Worm (Caenorhabditis elegans) whole organism, L4 larva: Measurements from ENCODE around the gene cah-2.

Source experiments
- F37D6.2 ChIP-seq: sonication (generic microtip); optimal IDR thresholded peaks from 2 replicates; lab custom pipeline; 2016; ENCODE audit warnings: mild to moderate bottlenecking, missing genetic modification characterization, missing compliant biosample characterization
- F49E8.2 ChIP-seq: sonication (generic microtip); optimal IDR thresholded peaks from 2 replicates; lab custom pipeline; 2016; ENCODE audit warnings: missing compliant biosample characterization, mild to moderate bottlenecking, missing genetic modification characterization, borderline replicate concordance
- T20F7.1 ChIP-seq: fragments of 200-800 bp; sonication (Bioruptor generic); optimal IDR thresholded peaks from 2 replicates; lab custom pipeline; 2018; ENCODE audit warnings: mild to moderate bottlenecking, missing genetic modification characterization, missing compliant biosample characterization
- T26A8.4 ChIP-seq: fragments of 200-800 bp; sonication (Bioruptor generic); IDR thresholded peaks from 2 replicates; pipeline ENCODE4 v1.3.6; 2022; ENCODE audit warnings: missing genetic modification characterization, missing compliant biosample characterization
- Y105C5A.15 ChIP-seq: fragments of 200-800 bp; sonication (Bioruptor generic); IDR thresholded peaks from 2 replicates; pipeline ENCODE4 v1.3.6; 2022; ENCODE audit warnings: missing genetic modification characterization, missing compliant biosample characterization
- Y48G9A.11 ChIP-seq: fragments of 200-800 bp; sonication (Bioruptor generic); IDR thresholded peaks from 2 replicates; pipeline ENCODE4 v1.3.6; 2022; ENCODE audit warnings: missing genetic modification reagents, missing genetic modification characterization, missing compliant biosample characterization
- Y5F2A.4 ChIP-seq: fragments of 200-800 bp; sonication (Bioruptor generic); optimal IDR thresholded peaks from 2 replicates; lab custom pipeline; 2018; ENCODE audit warnings: mild to moderate bottlenecking, missing genetic modification characterization, missing compliant biosample characterization
- Y75B8A.6 ChIP-seq: fragments of 200-800 bp; sonication (Bioruptor generic); IDR thresholded peaks from 2 replicates; pipeline ENCODE4 v1.3.6; 2022; ENCODE audit warnings: missing genetic modification reagents, missing genetic modification characterization, missing compliant biosample characterization
- ZK546.5 ChIP-seq, 2 experiments: sonication (generic microtip); optimal IDR thresholded peaks; 2 replicates each; lab custom pipeline; 2017; ENCODE audit warnings: missing biosample characterization in 2 of 2, missing genetic modification characterization in 2 of 2
- aha-1 ChIP-seq: fragments of 150-350 bp; peaks from one replicate; lab custom pipeline; 2014; ENCODE audit warnings: missing biosample characterization, missing genetic modification characterization
- arid-1 ChIP-seq: fragments of 200-800 bp; sonication (Bioruptor generic); conservative IDR thresholded peaks from 2 replicates; pipeline ENCODE4 v1.3.6; 2022; ENCODE audit warnings: missing genetic modification reagents, missing genetic modification characterization, missing compliant biosample characterization
- attf-4 ChIP-seq: sonication (generic microtip); optimal IDR thresholded peaks from 3 replicates; lab custom pipeline; 2017; ENCODE audit warnings: missing biosample characterization, missing genetic modification characterization
- ceh-20 ChIP-seq: fragments of 200-800 bp; sonication (Bioruptor generic); IDR thresholded peaks from 2 replicates; pipeline ENCODE4 v1.3.6; 2022; ENCODE audit warnings: missing genetic modification reagents, missing genetic modification characterization, missing compliant biosample characterization
- ceh-28 ChIP-seq: fragments of 150-350 bp; optimal IDR thresholded peaks from 2 replicates; lab custom pipeline; 2014; ENCODE audit warnings: missing biosample characterization, missing genetic modification reagents, missing genetic modification characterization
- ceh-82 ChIP-seq: sonication (generic microtip); optimal IDR thresholded peaks from 2 replicates; lab custom pipeline; 2017; ENCODE audit warnings: missing biosample characterization, missing genetic modification characterization
- daf-12 ChIP-seq: fragments of 150-350 bp; optimal IDR thresholded peaks from 2 replicates; lab custom pipeline; 2014; ENCODE audit warnings: missing biosample characterization, missing genetic modification reagents, missing genetic modification characterization
- daf-16 ChIP-seq, 3 experiments: sonication (generic microtip); optimal IDR thresholded peaks; 2 replicates each; lab custom pipeline; 2016 to 2017; ENCODE audit warnings: missing genetic modification characterization in 3 of 3, missing genetic modification reagents in 3 of 3, mild to moderate bottlenecking in 2 of 3, missing compliant biosample characterization in 2 of 3, missing biosample characterization in 1 of 3, moderate library complexity in 1 of 3
- daf-8 ChIP-seq: fragments of 200-800 bp; sonication (Bioruptor generic); IDR thresholded peaks from 2 replicates; pipeline ENCODE4 v1.3.6; 2022; ENCODE audit warnings: missing genetic modification characterization, missing compliant biosample characterization
- dmd-6 ChIP-seq: fragments of 200-800 bp; sonication (Bioruptor generic); IDR thresholded peaks from 2 replicates; pipeline ENCODE4 v1.3.6; 2022; ENCODE audit warnings: missing genetic modification reagents, missing genetic modification characterization, missing compliant biosample characterization
- dmd-8 ChIP-seq: fragments of 200-800 bp; sonication (Bioruptor generic); IDR thresholded peaks from 2 replicates; pipeline ENCODE4 v1.3.6; 2022; ENCODE audit warnings: missing genetic modification characterization, missing compliant biosample characterization
- dmd-9 ChIP-seq: fragments of 200-800 bp; sonication (Bioruptor generic); IDR thresholded peaks from 2 replicates; pipeline ENCODE4 v1.3.6; 2022; ENCODE audit warnings: missing genetic modification reagents, missing genetic modification characterization, missing compliant biosample characterization
- egl-43 ChIP-seq: fragments of 200-800 bp; sonication (Bioruptor generic); IDR thresholded peaks from 2 replicates; pipeline ENCODE4 v1.3.6; 2022; ENCODE audit warnings: missing genetic modification reagents, missing genetic modification characterization, missing compliant biosample characterization
- fos-1 ChIP-seq: fragments of 150-350 bp; optimal IDR thresholded peaks from 2 replicates; lab custom pipeline; 2014; ENCODE audit warnings: missing biosample characterization, missing genetic modification characterization
- hlh-11 ChIP-seq: fragments of 200-800 bp; sonication (Bioruptor generic); optimal IDR thresholded peaks from 2 replicates; lab custom pipeline; 2018; ENCODE audit warnings: mild to moderate bottlenecking, missing genetic modification characterization, missing compliant biosample characterization
- hmg-1.1 ChIP-seq: fragments of 200-800 bp; sonication (Bioruptor generic); IDR thresholded peaks from 2 replicates; pipeline ENCODE4 v1.3.6; 2022; ENCODE audit warnings: missing genetic modification reagents, missing genetic modification characterization, missing compliant biosample characterization
- jun-1 ChIP-seq: fragments of 150-350 bp; optimal IDR thresholded peaks from 2 replicates; lab custom pipeline; 2014; ENCODE audit warnings: missing biosample characterization, missing genetic modification reagents, missing genetic modification characterization
- lin-39 ChIP-seq: fragments of 150-350 bp; optimal IDR thresholded peaks from 2 replicates; lab custom pipeline; 2014; ENCODE audit warnings: missing biosample characterization, missing genetic modification reagents, missing genetic modification characterization
- lir-3 ChIP-seq: sonication (generic microtip); optimal IDR thresholded peaks from 2 replicates; lab custom pipeline; 2016; ENCODE audit warnings: mild to moderate bottlenecking, missing genetic modification characterization, missing compliant biosample characterization
- madf-5 ChIP-seq, 2 experiments: fragments of 200-800 bp; sonication (Bioruptor generic); IDR thresholded peaks; 2 replicates each; pipeline ENCODE4 v1.3.6; 2022; ENCODE audit warnings: missing compliant biosample characterization in 2 of 2, missing genetic modification characterization in 2 of 2
- madf-9 ChIP-seq: fragments of 200-800 bp; sonication (Bioruptor generic); conservative IDR thresholded peaks from 2 replicates; pipeline ENCODE4 v1.3.6; 2022; ENCODE audit warnings: missing genetic modification reagents, missing genetic modification characterization, missing compliant biosample characterization
- mep-1 ChIP-seq: fragments of 150-350 bp; sonication (generic microtip); optimal IDR thresholded peaks from 3 replicates; lab custom pipeline; 2014; ENCODE audit warnings: missing biosample characterization, missing genetic modification characterization
- mxl-2 ChIP-seq: fragments of 200-800 bp; sonication (Bioruptor generic); conservative IDR thresholded peaks from 2 replicates; pipeline ENCODE4 v1.3.6; 2022; ENCODE audit warnings: missing genetic modification reagents, missing genetic modification characterization, missing compliant biosample characterization
- nhr-102 ChIP-seq: sonication (generic microtip); optimal IDR thresholded peaks from 2 replicates; lab custom pipeline; 2016; ENCODE audit warnings: mild to moderate bottlenecking, missing genetic modification characterization, moderate library complexity, missing compliant biosample characterization
- nhr-111 ChIP-seq: fragments of 200-800 bp; sonication (Bioruptor generic); optimal IDR thresholded peaks from 2 replicates; lab custom pipeline; 2018; ENCODE audit warnings: mild to moderate bottlenecking, missing genetic modification characterization, missing compliant biosample characterization
- nhr-237 ChIP-seq: sonication (generic microtip); optimal IDR thresholded peaks from 2 replicates; lab custom pipeline; 2017; ENCODE audit warnings: missing biosample characterization, missing genetic modification characterization
- nhr-76 ChIP-seq: fragments of 150-350 bp; optimal IDR thresholded peaks from 2 replicates; lab custom pipeline; 2014; ENCODE audit warnings: missing biosample characterization, missing genetic modification characterization
- php-3 ChIP-seq: fragments of 200-800 bp; sonication (Bioruptor generic); IDR thresholded peaks from 2 replicates; pipeline ENCODE4 v1.3.6; 2022; ENCODE audit warnings: missing genetic modification reagents, missing genetic modification characterization, missing compliant biosample characterization
- rbr-2 ChIP-seq: sonication (generic microtip); optimal IDR thresholded peaks from 2 replicates; lab custom pipeline; 2016; ENCODE audit warnings: missing genotype, missing genetic modification characterization, missing compliant biosample characterization
- snpc-4 ChIP-seq: fragments of 150-350 bp; optimal IDR thresholded peaks from 2 replicates; lab custom pipeline; 2014; ENCODE audit warnings: missing biosample characterization, missing genetic modification characterization
- spr-3 ChIP-seq: fragments of 200-800 bp; sonication (Bioruptor generic); optimal IDR thresholded peaks from 2 replicates; lab custom pipeline; 2018; ENCODE audit warnings: mild to moderate bottlenecking, missing genetic modification characterization, missing compliant biosample characterization
- unc-130 ChIP-seq: sonication (generic microtip); optimal IDR thresholded peaks from 2 replicates; lab custom pipeline; 2016; ENCODE audit warnings: missing genetic modification reagents, missing genetic modification characterization, missing compliant biosample characterization
- unc-39 ChIP-seq: sonication (generic microtip); optimal IDR thresholded peaks from 2 replicates; lab custom pipeline; 2017; ENCODE audit warnings: missing biosample characterization, missing genetic modification characterization
- unc-62 ChIP-seq, 3 experiments: fragments of 150-350 bp in 1 of 3; sonication (generic microtip); optimal IDR thresholded peaks in 2 of 3; peaks in 1 of 3; 1 replicate in 1 of 3; 2 replicates in 2 of 3; lab custom pipeline; 2014 to 2017; ENCODE audit warnings: missing biosample characterization in 3 of 3, missing genetic modification characterization in 3 of 3, missing genetic modification reagents in 3 of 3, missing genotype in 1 of 3
- zag-1 ChIP-seq: fragments of 150-350 bp; optimal IDR thresholded peaks from 2 replicates; lab custom pipeline; 2014; ENCODE audit warnings: missing biosample characterization, missing genetic modification characterization
- zfp-3 ChIP-seq: fragments of 200-800 bp; sonication (Bioruptor generic); conservative IDR thresholded peaks from 2 replicates; pipeline ENCODE4 v1.3.6; 2022; ENCODE audit warnings: missing genetic modification reagents, missing genetic modification characterization, missing compliant biosample characterization
- zip-11 ChIP-seq: fragments of 200-800 bp; sonication (Bioruptor generic); IDR thresholded peaks from 2 replicates; pipeline ENCODE4 v1.3.6; 2022; ENCODE audit warnings: missing genetic modification characterization, missing compliant biosample characterization

cah-2 gene

ce11 chrII:7465519-7465918 lies 17.4 kb downstream of the cah-2 start, which contains the start of gene sro-1:
TSS of gene sro-1 (minus strand) at chrII:7465619.
- no peak for TF ChIP-seq F49E8.2 (tag; lab: Kevin White, UChicago)
- TF ChIP-seq madf-9, result no peak

- TF ChIP-seq Y105C5A.15 (GFP tag; lab: Robert Waterston, UW), result 0 out of 2 replicates have a peak, but pooled peaks have one; percentile 14
- TF ChIP-seq egl-43 (GFP tag; lab: Robert Waterston, UW), result no peak
- no peak for TF ChIP-seq madf-5 (GFP tag; IDR thresholded peaks at IDR 0.05; lab: Robert Waterston, UW)
- TF ChIP-seq T20F7.1 (GFP tag; lab: Kevin White, UChicago), result no peak
- TF ChIP-seq jun-1 (tag; lab: Kevin White, UChicago), result no peak
- no peak for TF ChIP-seq zip-11 (GFP tag; lab: Robert Waterston, UW)
- TF ChIP-seq fos-1, result no peak
- TF ChIP-seq, all 104 proteins: peak for 1
Measured at ce11 chrII:7459205-7459604, 23.7 kb downstream of the cah-2 start, which contains the start of gene D1022.2. TSS of gene D1022.2 (plus strand) at chrII:7459505.

- TF ChIP-seq php-3 (no peak), nhr-102 (peak; percentile 54), T26A8.4 (GFP tag; lab: Robert Waterston, UW) (no peak), daf-16 (GFP tag; optimal IDR thresholded peaks at IDR 0.05; lab: Kevin White, UChicago) (no peak), daf-16 (tag; optimal IDR thresholded peaks at IDR 0.05; lab: Kevin White, UChicago) (no peak), zip-11 (GFP tag; lab: Robert Waterston, UW) (no peak), spr-3 (GFP tag; lab: Kevin White, UChicago) (no peak), dmd-9 (GFP tag; lab: Robert Waterston, UW) (no peak)
Measured at ce11 chrII:7458706-7459105, 24.2 kb downstream of the cah-2 start, which contains the start of gene D1022.5. TSS of gene D1022.5 (minus strand) at chrII:7458806.

ce11 chrII:7457210-7457609 lies 25.7 kb downstream of the cah-2 start, which contains the start of gene D1022.4:
TSS of gene D1022.4 (minus strand) at chrII:7457292.
- peak; percentile 77 for TF ChIP-seq nhr-102
- TF ChIP-seq nhr-237 (tag; lab: Kevin White, UChicago), result no peak
- TF ChIP-seq dmd-6 (GFP tag; lab: Robert Waterston, UW), result peak; percentile 58; the same call in 1 of the 2 replicates
- TF ChIP-seq unc-39 (tag; lab: Kevin White, UChicago), result no peak
- no peak for TF ChIP-seq dmd-9 (GFP tag; lab: Robert Waterston, UW)
- no peak for TF ChIP-seq mxl-2 (GFP tag; lab: Robert Waterston, UW)
- no peak for TF ChIP-seq unc-62 (GFP tag; optimal IDR thresholded peaks at IDR 0.05 in 1 of 2; lab: Kevin White, UChicago)
- no peak for TF ChIP-seq unc-62 (tag; optimal IDR thresholded peaks at IDR 0.05; lab: Kevin White, UChicago)
- no peak for TF ChIP-seq lin-39 (tag; lab: Kevin White, UChicago)
- no peak for TF ChIP-seq daf-8
- TF ChIP-seq Y48G9A.11 (GFP tag; lab: Robert Waterston, UW), result no peak
- no peak for TF ChIP-seq lir-3 (tag; lab: Kevin White, UChicago)
- TF ChIP-seq zag-1 (tag; lab: Kevin White, UChicago), result no peak
- no peak for TF ChIP-seq daf-12 (tag; lab: Kevin White, UChicago)
- no peak for TF ChIP-seq F37D6.2 (tag; lab: Kevin White, UChicago)
- TF ChIP-seq zfp-3 (GFP tag; lab: Robert Waterston, UW), result no peak
- no peak for TF ChIP-seq nhr-111 (GFP tag; lab: Kevin White, UChicago)
- TF ChIP-seq ceh-82 (tag; lab: Kevin White, UChicago), result no peak
- no peak for TF ChIP-seq ceh-20 (GFP tag; lab: Robert Waterston, UW)
- TF ChIP-seq nhr-76 (tag; lab: Kevin White, UChicago), result no peak
- no peak for TF ChIP-seq arid-1
- no peak for TF ChIP-seq ceh-28
- TF ChIP-seq hlh-11 (tag; lab: Kevin White, UChicago), result peak; percentile 9
- TF ChIP-seq mep-1 (tag; lab: Kevin White, UChicago), result no peak
- no peak for TF ChIP-seq ZK546.5 (tag; optimal IDR thresholded peaks at IDR 0.05; lab: Kevin White, UChicago)
- no peak for TF ChIP-seq Y75B8A.6
- TF ChIP-seq Y5F2A.4 (GFP tag; lab: Kevin White, UChicago), result no peak
- TF ChIP-seq rbr-2 (tag; lab: Kevin White, UChicago), result no peak
- TF ChIP-seq hmg-1.1 (GFP tag; lab: Robert Waterston, UW), result no peak
- no peak for TF ChIP-seq snpc-4 (tag; lab: Kevin White, UChicago)
- no peak for TF ChIP-seq aha-1 (tag; lab: Kevin White, UChicago)
- TF ChIP-seq unc-130, result no peak
- no peak for TF ChIP-seq dmd-8 (GFP tag; lab: Robert Waterston, UW)
- no peak for TF ChIP-seq attf-4 (tag; lab: Kevin White, UChicago)
